Worm (Caenorhabditis elegans) whole organism, L2 larva: ENCODE measurements around the gene fbxb-96.

Source experiments
- F13H6.1 ChIP-seq: sonication (generic microtip); optimal IDR thresholded peaks from 2 replicates; lab custom pipeline; 2016; ENCODE audit warnings: missing genetic modification characterization, missing compliant biosample characterization
- elt-1 ChIP-seq: fragments of 150-350 bp; optimal IDR thresholded peaks from 2 replicates; lab custom pipeline; 2014; ENCODE audit warnings: missing biosample characterization, missing genetic modification characterization
- elt-3 ChIP-seq: sonication (generic microtip); optimal IDR thresholded peaks from 2 replicates; lab custom pipeline; 2017; ENCODE audit warnings: missing biosample characterization, missing genetic modification characterization
- lsy-2 ChIP-seq, 2 experiments: fragments of 150-350 bp in 1 of 2; sonication (generic microtip) in 1 of 2; optimal IDR thresholded peaks; 2 replicates each; lab custom pipeline; 2014 to 2017; ENCODE audit warnings: missing biosample characterization in 2 of 2, missing genetic modification characterization in 2 of 2
- mdl-1 ChIP-seq, 2 experiments: fragments of 150-350 bp in 1 of 2; sonication (generic microtip) in 1 of 2; optimal IDR thresholded peaks; 2 replicates each; lab custom pipeline; 2017; ENCODE audit warnings: missing biosample characterization in 2 of 2, missing genetic modification characterization in 2 of 2
- nhr-11 ChIP-seq: fragments of 150-350 bp; optimal IDR thresholded peaks from 2 replicates; lab custom pipeline; 2014; ENCODE audit warnings: missing biosample characterization, missing genetic modification characterization
- nhr-12 ChIP-seq: fragments of 150-350 bp; optimal IDR thresholded peaks from 2 replicates; lab custom pipeline; 2014; ENCODE audit warnings: missing biosample characterization, missing genetic modification characterization
- nhr-237 ChIP-seq: fragments of 150-350 bp; optimal IDR thresholded peaks from 2 replicates; lab custom pipeline; 2014; ENCODE audit warnings: missing biosample characterization, missing genetic modification characterization
- unc-39 ChIP-seq: fragments of 150-350 bp; optimal IDR thresholded peaks from 2 replicates; lab custom pipeline; 2014; ENCODE audit warnings: missing biosample characterization, missing genetic modification characterization
- unc-62 ChIP-seq: fragments of 150-350 bp; optimal IDR thresholded peaks from 2 replicates; lab custom pipeline; 2014; ENCODE audit warnings: missing biosample characterization, missing genetic modification reagents, missing genetic modification characterization
- ztf-11 ChIP-seq: sonication (generic microtip); optimal IDR thresholded peaks from 2 replicates; lab custom pipeline; 2017; ENCODE audit warnings: missing biosample characterization, missing genetic modification characterization
- ztf-4 ChIP-seq: fragments of 150-350 bp; optimal IDR thresholded peaks from 2 replicates; lab custom pipeline; 2014; ENCODE audit warnings: missing biosample characterization, missing genetic modification characterization

DNA sequence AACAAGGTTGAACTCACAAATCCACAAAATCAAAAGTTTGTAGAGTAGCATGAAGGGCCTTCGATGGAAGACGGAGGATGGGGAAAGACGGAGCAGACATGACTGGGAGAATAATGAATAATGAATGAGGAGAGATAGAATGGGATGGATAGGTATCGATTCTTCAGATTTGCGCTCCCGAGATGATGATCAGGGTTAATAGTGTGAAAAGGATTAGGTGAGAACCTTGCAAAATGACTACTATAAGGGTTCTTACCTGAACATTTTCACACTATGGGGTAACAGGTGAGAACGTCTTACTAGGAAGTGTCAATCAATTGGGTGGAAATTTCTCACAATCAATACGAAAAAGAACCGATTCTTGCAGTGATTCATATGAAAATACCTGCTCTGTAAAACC, at the start of gene fbxb-96:
- TF ChIP-seq elt-1 (tag; lab: Kevin White, UChicago) (no peak), mdl-1 (tag; optimal IDR thresholded peaks at IDR 0.05; lab: Kevin White, UChicago) (no peak), nhr-12 (tag; lab: Kevin White, UChicago) (no peak), elt-3 (tag; lab: Kevin White, UChicago) (no peak), ztf-11 (no peak), F13H6.1 (no peak), ztf-4 (tag; lab: Kevin White, UChicago) (no peak), nhr-11 (tag; lab: Kevin White, UChicago) (no peak), unc-39 (tag; lab: Kevin White, UChicago) (no peak), lsy-2 (tag; optimal IDR thresholded peaks at IDR 0.05; lab: Kevin White, UChicago) (no peak), nhr-237 (no peak), unc-62 (GFP tag; lab: Kevin White, UChicago) (no peak)
